Fruit fly (Drosophila melanogaster): Measurements from ENCODE around the gene Alp12.

Gene Alp12

dm6 chr2L:19398317-19399234 is 25.3 kb upstream of the Alp12 start, which contains the start of gene CG17544 (continued):
- TF ChIP-seq al (GFP tag; IDR thresholded peaks at IDR 0.05) (peak; percentile 16; the same call in 1 of the 2 replicates), ab (GFP tag; optimal IDR thresholded peaks at IDR 0.05) (no peak), knrl (GFP tag; IDR thresholded peaks at IDR 0.05; ENCODE audit: partially characterized antibody) (no peak), Sin3A (optimal IDR thresholded peaks at IDR 0.05) (no peak), trh (GFP tag; optimal IDR thresholded peaks at IDR 0.05) (peak; percentile 32), crp (GFP tag; optimal IDR thresholded peaks at IDR 0.05) (peak in 1 of 2 experiments; percentile 34), run (tag; optimal IDR thresholded peaks at IDR 0.05) (peak; percentile 50), Hr39 (optimal IDR thresholded peaks at IDR 0.05) (no peak), Adf1 (GFP tag; IDR thresholded peaks at IDR 0.05) (peak; percentile 48; the same call in 1 of the 2 replicates), pita (GFP tag; optimal IDR thresholded peaks at IDR 0.05) (no peak), CG11093 (GFP tag; IDR thresholded peaks at IDR 0.05) (peak; percentile 50; the same call in 1 of the 3 replicates), Sry-β (GFP tag; optimal IDR thresholded peaks at IDR 0.05) (peak; percentile 87), CG13296 (GFP tag; optimal IDR thresholded peaks at IDR 0.05) (peak; percentile 81), Tbp (GFP tag; optimal IDR thresholded peaks at IDR 0.05) (no peak), tio (GFP tag; optimal IDR thresholded peaks at IDR 0.05) (peak; percentile 52), sqz (GFP tag; optimal IDR thresholded peaks at IDR 0.05) (peak; percentile 40), CG18599 (GFP tag; optimal IDR thresholded peaks at IDR 0.05) (peak; percentile 94), Ets97D (GFP tag; optimal IDR thresholded peaks at IDR 0.05) (no peak), CG8089 (GFP tag; optimal IDR thresholded peaks at IDR 0.05) (peak; percentile 100), lab (GFP tag; optimal IDR thresholded peaks at IDR 0.05) (peak; percentile 91), Antp (GFP tag; optimal IDR thresholded peaks at IDR 0.05) (peak; percentile 57), psq (GFP tag; optimal IDR thresholded peaks at IDR 0.05) (no peak), TFAM (GFP tag; optimal IDR thresholded peaks at IDR 0.05) (no peak), Fer3 (tag; optimal IDR thresholded peaks at IDR 0.05) (peak; percentile 68), CG16815 (GFP tag; optimal IDR thresholded peaks at IDR 0.05) (peak; percentile 80), ken (GFP tag; IDR thresholded peaks at IDR 0.05) (no peak; the same call in 2 of the 3 replicates), HmgD (GFP tag; optimal IDR thresholded peaks at IDR 0.05) (no peak), GATAe (GFP tag; conservative IDR thresholded peaks at IDR 0.05) (no peak), az2 (GFP tag; optimal IDR thresholded peaks at IDR 0.05) (peak; percentile 62), sim (GFP tag; IDR thresholded peaks at IDR 0.05) (no peak), Sry-δ (GFP tag; optimal IDR thresholded peaks at IDR 0.05) (no peak), lilli (GFP tag; optimal IDR thresholded peaks at IDR 0.05) (peak; percentile 27), CG4820 (GFP tag; optimal IDR thresholded peaks at IDR 0.05) (peak; percentile 52), toy (GFP tag; IDR thresholded peaks at IDR 0.05) (no peak), Nf-YB (GFP tag; optimal IDR thresholded peaks at IDR 0.05) (peak; percentile 67), ftz-f1 (GFP tag; optimal IDR thresholded peaks at IDR 0.05) (peak; percentile 95), CG9797 (GFP tag; optimal IDR thresholded peaks at IDR 0.05) (no peak), Sox102F (GFP tag; optimal IDR thresholded peaks at IDR 0.05) (peak; percentile 71), D19A (tag; optimal IDR thresholded peaks at IDR 0.05) (peak; percentile 71), CG17612 (GFP tag; IDR thresholded peaks at IDR 0.05) (no peak), CG34422 (GFP tag; IDR thresholded peaks at IDR 0.05) (peak; percentile 99), HLH4C (GFP tag; IDR thresholded peaks at IDR 0.05; ENCODE audit: partially characterized antibody) (no peak), CG18764 (GFP tag; optimal IDR thresholded peaks at IDR 0.05) (peak; percentile 52), CG14014 (GFP tag; IDR thresholded peaks at IDR 0.05) (peak; percentile 48), Aef1 (GFP tag; IDR thresholded peaks at IDR 0.05) (peak; percentile 52; the same call in 1 of the 3 replicates), Xrp1 (GFP tag; IDR thresholded peaks at IDR 0.05) (peak; percentile 69), D19B (GFP tag; optimal IDR thresholded peaks at IDR 0.05) (peak; percentile 72), CG14860 (GFP tag; IDR thresholded peaks at IDR 0.05; ENCODE audit: partially characterized antibody) (peak; percentile 61; the same call in 2 of the 3 replicates), Six4 (GFP tag; optimal IDR thresholded peaks at IDR 0.05) (peak; percentile 80)

Measured in whole organism, embryonic.